Fruit fly (Drosophila melanogaster) whole organism, embryonic: Measurements from ENCODE around the gene CG43116.

Source experiments
- CG10959 ChIP-seq: fragments of 200-800 bp; sonication (Bioruptor generic); IDR thresholded peaks from 2 replicates; pipeline ENCODE4 v1.3.6; 2022; ENCODE audit warnings: missing biosample characterization, missing genetic modification characterization
- CG13123 ChIP-seq: fragments of 200-800 bp; sonication (Bioruptor generic); optimal IDR thresholded peaks from 2 replicates; lab custom pipeline; 2016; ENCODE audit warnings: missing biosample characterization, missing genetic modification characterization
- CG14050 ChIP-seq: fragments of 200-800 bp; sonication (Bioruptor generic); IDR thresholded peaks from 3 replicates; pipeline ENCODE4 v1.3.6; 2022; ENCODE audit warnings: missing biosample characterization, missing genetic modification characterization
- CG15073 ChIP-seq: fragments of 200-800 bp; sonication (Bioruptor generic); optimal IDR thresholded peaks from 2 replicates; lab custom pipeline; 2016; ENCODE audit warnings: missing biosample characterization, missing genetic modification characterization
- CG1529 ChIP-seq: fragments of 200-800 bp; sonication (Bioruptor generic); optimal IDR thresholded peaks from 3 replicates; lab custom pipeline; 2018; ENCODE audit warnings: missing biosample characterization, missing genetic modification characterization
- CG1603 ChIP-seq: fragments of 200-800 bp; sonication (Bioruptor generic); optimal IDR thresholded peaks from 2 replicates; lab custom pipeline; 2019; ENCODE audit warnings: missing biosample characterization, mild to moderate bottlenecking, missing genetic modification characterization, moderate library complexity
- CG16813 ChIP-seq: fragments of 200-800 bp; sonication (Bioruptor generic); IDR thresholded peaks from 3 replicates; pipeline ENCODE4 v1.3.6; 2022; ENCODE audit warnings: missing biosample characterization, missing genetic modification characterization; ENCODE audit not compliant: partially characterized antibody
- CG17361 ChIP-seq: fragments of 200-800 bp; sonication (Bioruptor generic); IDR thresholded peaks from 3 replicates; pipeline ENCODE4 v1.3.6; 2022; ENCODE audit warnings: missing biosample characterization, missing genetic modification characterization
- CG2120 ChIP-seq: fragments of 200-800 bp; sonication (Bioruptor generic); optimal IDR thresholded peaks from 3 replicates; lab custom pipeline; 2016; ENCODE audit warnings: missing biosample characterization, missing genetic modification characterization
- CG30403 ChIP-seq: fragments of 200-800 bp; sonication (Bioruptor generic); optimal IDR thresholded peaks from 3 replicates; lab custom pipeline; 2016; ENCODE audit warnings: missing biosample characterization, missing genetic modification characterization
- CG31388 ChIP-seq: fragments of 200-800 bp; sonication (Bioruptor generic); optimal IDR thresholded peaks from 2 replicates; lab custom pipeline; 2016; ENCODE audit warnings: missing biosample characterization, missing genetic modification characterization
- CG32767 ChIP-seq: fragments of 200-800 bp; sonication (Bioruptor generic); IDR thresholded peaks from 2 replicates; pipeline ENCODE4 v1.3.6; 2022; ENCODE audit warnings: missing biosample characterization, missing genetic modification characterization
- CG42726 ChIP-seq: fragments of 200-800 bp; sonication (Bioruptor generic); IDR thresholded peaks from 2 replicates; pipeline ENCODE4 v1.3.6; 2022; ENCODE audit warnings: missing biosample characterization, missing genetic modification characterization; ENCODE audit not compliant: partially characterized antibody
- CG5180 ChIP-seq: fragments of 200-800 bp; sonication (Bioruptor generic); optimal IDR thresholded peaks from 3 replicates; lab custom pipeline; 2017; ENCODE audit warnings: missing biosample characterization, missing genetic modification characterization, mild to moderate bottlenecking, moderate library complexity, missing genetic modification reagents
- CG6689 ChIP-seq: fragments of 200-800 bp; sonication (Bioruptor generic); IDR thresholded peaks from 2 replicates; pipeline ENCODE4 v1.3.6; 2022; ENCODE audit warnings: missing biosample characterization, missing genetic modification characterization
- CG7271 ChIP-seq: fragments of 200-800 bp; sonication (Bioruptor generic); optimal IDR thresholded peaks from 2 replicates; lab custom pipeline; 2018; ENCODE audit warnings: missing biosample characterization, mild to moderate bottlenecking, missing genetic modification characterization, moderate library complexity
- CG7786 ChIP-seq: fragments of 200-800 bp; sonication (Bioruptor generic); optimal IDR thresholded peaks from 2 replicates; lab custom pipeline; 2016; ENCODE audit warnings: missing biosample characterization, missing genetic modification characterization
- CG9727 ChIP-seq: fragments of 200-800 bp; sonication (Bioruptor generic); optimal IDR thresholded peaks from 3 replicates; lab custom pipeline; 2017; ENCODE audit warnings: missing biosample characterization, mild to moderate bottlenecking, missing genetic modification characterization
- CG9817 ChIP-seq: fragments of 200-800 bp; sonication (Bioruptor generic); optimal IDR thresholded peaks from 2 replicates; lab custom pipeline; 2018; ENCODE audit warnings: missing biosample characterization, mild to moderate bottlenecking, missing genetic modification characterization, moderate library complexity
- CrebB ChIP-seq: fragments of 200-800 bp; sonication (Bioruptor generic); optimal IDR thresholded peaks from 3 replicates; lab custom pipeline; 2018; ENCODE audit warnings: missing biosample characterization, mild to moderate bottlenecking, missing genetic modification characterization
- Fer1 ChIP-seq: fragments of 200-800 bp; sonication (Bioruptor generic); optimal IDR thresholded peaks from 2 replicates; lab custom pipeline; 2017; ENCODE audit warnings: missing biosample characterization, mild to moderate bottlenecking, missing genetic modification characterization
- HLH3B ChIP-seq: fragments of 200-800 bp; sonication (Bioruptor generic); IDR thresholded peaks from 2 replicates; pipeline ENCODE4 v1.3.6; 2022; ENCODE audit warnings: missing biosample characterization, missing genetic modification characterization
- Hmr ChIP-seq: fragments of 200-800 bp; sonication (Bioruptor generic); optimal IDR thresholded peaks from 3 replicates; lab custom pipeline; 2017; ENCODE audit warnings: mild to moderate bottlenecking, missing biosample characterization, missing genetic modification reagents, missing genetic modification characterization
- Kr ChIP-seq: fragments of 200-800 bp; sonication (Bioruptor generic); optimal IDR thresholded peaks from 2 replicates; lab custom pipeline; 2017; ENCODE audit warnings: missing biosample characterization, mild to moderate bottlenecking, missing genetic modification characterization
- Lpt ChIP-seq: fragments of >200 bp; optimal IDR thresholded peaks from 2 replicates; lab custom pipeline; 2018; ENCODE audit warnings: missing biosample characterization, missing genetic modification characterization
- Sry-β ChIP-seq: fragments of 200-800 bp; sonication (Bioruptor generic); optimal IDR thresholded peaks from 2 replicates; lab custom pipeline; 2018; ENCODE audit warnings: missing biosample characterization, mild to moderate bottlenecking, missing genetic modification characterization, moderate library complexity
- Sry-δ ChIP-seq: fragments of 200-800 bp; sonication (Bioruptor generic); optimal IDR thresholded peaks from 2 replicates; lab custom pipeline; 2016; ENCODE audit warnings: missing biosample characterization, missing genetic modification characterization
- Tbp ChIP-seq: fragments of >200 bp; optimal IDR thresholded peaks from 2 replicates; lab custom pipeline; 2018; ENCODE audit warnings: missing biosample characterization, missing genetic modification characterization
- Vsx1 ChIP-seq: fragments of 200-800 bp; sonication (Bioruptor generic); optimal IDR thresholded peaks from 2 replicates; lab custom pipeline; 2017; ENCODE audit warnings: missing biosample characterization, mild to moderate bottlenecking, missing genetic modification characterization, missing genetic modification reagents
- bab2 ChIP-seq: fragments of 200-800 bp; sonication (Bioruptor generic); optimal IDR thresholded peaks from 2 replicates; lab custom pipeline; 2016; ENCODE audit warnings: missing biosample characterization, missing genetic modification characterization
- cad ChIP-seq: fragments of >200 bp; optimal IDR thresholded peaks from 2 replicates; lab custom pipeline; 2017; ENCODE audit warnings: missing biosample characterization, missing genetic modification characterization
- crc ChIP-seq: fragments of 200-800 bp; sonication (Bioruptor generic); optimal IDR thresholded peaks from 2 replicates; lab custom pipeline; 2016; ENCODE audit warnings: missing biosample characterization, missing genetic modification characterization
- disco-r ChIP-seq: fragments of 200-800 bp; sonication (Bioruptor generic); optimal IDR thresholded peaks from 2 replicates; lab custom pipeline; 2016; ENCODE audit warnings: missing biosample characterization, missing genetic modification characterization
- dmrt99B ChIP-seq: fragments of 200-800 bp; sonication (Bioruptor generic); optimal IDR thresholded peaks from 2 replicates; lab custom pipeline; 2018; ENCODE audit warnings: missing biosample characterization, mild to moderate bottlenecking, missing genetic modification characterization, moderate library complexity
- fd3F ChIP-seq: fragments of 200-800 bp; sonication (Bioruptor generic); optimal IDR thresholded peaks from 2 replicates; lab custom pipeline; 2018; ENCODE audit warnings: missing biosample characterization, mild to moderate bottlenecking, missing genetic modification characterization, moderate library complexity
- kni ChIP-seq: fragments of 200-800 bp; sonication (Bioruptor generic); optimal IDR thresholded peaks from 3 replicates; lab custom pipeline; 2017; ENCODE audit warnings: mild to moderate bottlenecking, missing biosample characterization, missing genetic modification reagents, missing genetic modification characterization
- lola ChIP-seq, 3 experiments: fragments of >200 bp in 2 of 3; fragments of 200-800 bp in 1 of 3; sonication (Bioruptor generic) in 1 of 3; optimal IDR thresholded peaks; 2 replicates each; lab custom pipeline; 2017 to 2019; ENCODE audit warnings: missing biosample characterization in 3 of 3, missing genetic modification characterization in 3 of 3, mild to moderate bottlenecking in 1 of 3, moderate library complexity in 1 of 3
- nerfin-2 ChIP-seq: fragments of 200-800 bp; sonication (Bioruptor generic); IDR thresholded peaks from 2 replicates; pipeline ENCODE4 v1.3.6; 2022; ENCODE audit warnings: missing biosample characterization, missing genetic modification characterization; ENCODE audit not compliant: partially characterized antibody
- otp ChIP-seq: fragments of 200-800 bp; sonication (Bioruptor generic); IDR thresholded peaks from 3 replicates; pipeline ENCODE4, ENCODE4 v1.3.6; 2022; ENCODE audit warnings: missing biosample characterization, missing genetic modification characterization
- pita ChIP-seq: fragments of 200-800 bp; sonication (Bioruptor generic); optimal IDR thresholded peaks from 2 replicates; lab custom pipeline; 2017; ENCODE audit warnings: missing biosample characterization, mild to moderate bottlenecking, missing genetic modification characterization
- row ChIP-seq: fragments of 200-800 bp; sonication (Bioruptor generic); IDR thresholded peaks from 3 replicates; pipeline ENCODE4 v1.3.6; 2022; ENCODE audit warnings: missing biosample characterization, missing genetic modification characterization
- slou ChIP-seq: fragments of 200-800 bp; sonication (Bioruptor generic); optimal IDR thresholded peaks from 3 replicates; lab custom pipeline; 2016; ENCODE audit warnings: missing biosample characterization, missing genetic modification characterization
- slp2 ChIP-seq: fragments of 200-800 bp; sonication (Bioruptor generic); optimal IDR thresholded peaks from 2 replicates; lab custom pipeline; 2016; ENCODE audit warnings: missing biosample characterization, missing genetic modification characterization
- ssp ChIP-seq: fragments of 200-800 bp; sonication (Bioruptor generic); IDR thresholded peaks from 2 replicates; pipeline ENCODE4 v1.3.6; 2022; ENCODE audit warnings: missing biosample characterization, missing genetic modification characterization
- toy ChIP-seq: fragments of 200-800 bp; sonication (Bioruptor generic); IDR thresholded peaks from 2 replicates; pipeline ENCODE4 v1.3.6; 2022; ENCODE audit warnings: missing biosample characterization, missing genetic modification characterization
- unpg ChIP-seq: fragments of 200-800 bp; sonication (Bioruptor generic); optimal IDR thresholded peaks from 3 replicates; lab custom pipeline; 2018; ENCODE audit warnings: missing biosample characterization, mild to moderate bottlenecking, missing genetic modification characterization, moderate library complexity
- vnd ChIP-seq: fragments of 200-800 bp; sonication (Bioruptor generic); IDR thresholded peaks from 3 replicates; pipeline ENCODE4 v1.3.6; 2022; ENCODE audit warnings: missing biosample characterization, missing genetic modification characterization; ENCODE audit not compliant: partially characterized antibody
- wek ChIP-seq: fragments of 200-800 bp; sonication (Bioruptor generic); optimal IDR thresholded peaks from 3 replicates; lab custom pipeline; 2018; ENCODE audit warnings: missing biosample characterization, mild to moderate bottlenecking, missing genetic modification characterization, moderate library complexity

The CG43116 gene

DNA sequence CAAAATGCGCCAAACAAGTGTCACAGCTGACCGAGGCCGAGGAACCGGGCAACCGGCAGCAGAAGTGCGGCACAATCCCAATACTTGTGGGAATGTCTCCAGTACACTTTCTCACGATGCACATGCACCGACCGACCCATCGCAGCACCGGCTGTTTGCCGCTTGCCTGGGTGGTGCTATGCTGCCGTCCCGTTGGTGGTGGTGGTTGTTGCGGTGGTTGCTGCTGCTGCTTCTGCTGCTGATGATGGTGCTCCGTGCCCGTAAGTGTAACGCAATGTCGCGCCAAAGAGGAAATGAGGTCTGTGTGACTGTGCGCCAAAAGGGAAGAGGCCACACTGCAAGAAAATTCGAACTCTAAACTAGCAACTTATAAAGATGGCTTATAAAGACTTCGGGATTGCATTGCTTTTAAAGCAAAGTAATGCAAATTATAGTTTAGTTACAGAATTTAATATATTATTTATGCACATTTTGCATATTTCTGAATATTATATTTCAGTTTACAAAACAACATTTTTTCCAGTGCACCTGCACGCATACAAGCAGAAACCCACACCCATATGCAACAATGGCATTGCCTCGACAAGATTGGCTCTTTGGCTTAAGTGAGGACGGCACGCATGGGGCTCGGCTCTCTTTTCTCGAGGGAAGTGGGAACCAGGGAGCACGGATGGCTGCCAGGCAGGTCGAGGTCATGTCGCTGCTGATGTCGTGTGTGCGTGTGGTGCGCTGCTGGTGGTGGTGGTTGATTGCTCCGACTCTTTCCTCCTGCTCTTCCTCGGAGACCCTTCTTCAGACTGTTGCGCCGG lies at the start of gene CG43116 (continued):
- TF ChIP-seq slp2 (GFP tag; lab: Kevin White, UChicago) (peak; percentile 66), dmrt99B (tag; lab: Kevin White, UChicago) (no peak), CG15073 (GFP tag; lab: Kevin White, UChicago) (peak; percentile 59), CG10959 (GFP tag; lab: Robert Waterston, UW) (peak; percentile 96), CG9727 (GFP tag; lab: Kevin White, UChicago) (peak; percentile 94), vnd (GFP tag; lab: Robert Waterston, UW) (no peak), bab2 (GFP tag; lab: Kevin White, UChicago) (peak; percentile 60), CG32767 (GFP tag; lab: Robert Waterston, UW) (peak; percentile 72), row (peak; percentile 93), Fer1 (no peak), CG13123 (GFP tag; lab: Kevin White, UChicago) (peak; percentile 71), Lpt (no peak), Sry-δ (GFP tag; lab: Kevin White, UChicago) (no peak), CG6689 (peak; percentile 93), wek (GFP tag; lab: Kevin White, UChicago) (peak; percentile 57), CG14050 (peak; percentile 49), pita (no peak), crc (GFP tag; lab: Kevin White, UChicago) (peak; percentile 24), disco-r (GFP tag; lab: Kevin White, UChicago) (peak; percentile 51), CG17361 (GFP tag; lab: Robert Waterston, UW) (no peak; the same call in 1 of the 3 replicates), CG1529 (peak; percentile 90), CG42726 (GFP tag; lab: Robert Waterston, UW) (0 out of 2 replicates have a peak, but pooled peaks have one; percentile 3), CrebB (tag; lab: Kevin White, UChicago) (peak; percentile 67), CG2120 (GFP tag; lab: Kevin White, UChicago) (no peak), HLH3B (GFP tag; lab: Robert Waterston, UW) (peak; percentile 83), ssp (GFP tag; lab: Robert Waterston, UW) (peak; percentile 77; the same call in 1 of the 2 replicates), CG16813 (GFP tag; lab: Robert Waterston, UW) (no peak; the same call in 2 of the 3 replicates), toy (0 out of 2 replicates have a peak, but pooled peaks have one; percentile 8), fd3F (no peak), Tbp (GFP tag; lab: Kevin White, UChicago) (no peak), CG7271 (peak; percentile 56), CG31388 (peak; percentile 34), CG30403 (peak; percentile 83), unpg (GFP tag; lab: Kevin White, UChicago) (peak; percentile 95), cad (GFP tag; lab: Kevin White, UChicago) (no peak), otp (peak; percentile 83), nerfin-2 (no peak), Sry-β (GFP tag; lab: Kevin White, UChicago) (peak; percentile 1), Kr (GFP tag; lab: Kevin White, UChicago) (peak; percentile 92), CG1603 (tag; lab: Kevin White, UChicago) (no peak), Hmr (no peak), lola (GFP tag; optimal IDR thresholded peaks at IDR 0.05; lab: Kevin White, UChicago) (peak in 1 of 3 experiments; percentile 98), slou (no peak), CG5180 (GFP tag; lab: Kevin White, UChicago) (no peak), CG9817 (tag; lab: Kevin White, UChicago) (peak; percentile 39), Vsx1 (GFP tag; lab: Kevin White, UChicago) (no peak), kni (peak; percentile 91), CG7786 (GFP tag; lab: Kevin White, UChicago) (peak; percentile 40)
